Worm (Caenorhabditis elegans) whole organism, young adult: ENCODE results near the gene ctl-2.

Source experiments
- B0336.3 ChIP-seq: fragments of 200-800 bp; sonication (Bioruptor generic); IDR thresholded peaks from 2 replicates; pipeline ENCODE4 v1.3.6; 2022; ENCODE audit warnings: missing genetic modification characterization, missing compliant biosample characterization
- ccch-3 ChIP-seq: fragments of 200-800 bp; sonication (Bioruptor generic); optimal IDR thresholded peaks from 2 replicates; lab custom pipeline; 2018; ENCODE audit warnings: mild to moderate bottlenecking, missing genetic modification characterization, missing compliant biosample characterization
- dpl-1 ChIP-seq: fragments of 150-350 bp; optimal IDR thresholded peaks from 2 replicates; lab custom pipeline; 2014; ENCODE audit warnings: missing biosample characterization, missing genetic modification reagents, missing genetic modification characterization
- pha-4 ChIP-seq: fragments of 150-350 bp; sonication (generic microtip); optimal IDR thresholded peaks from 2 replicates; lab custom pipeline; 2014; ENCODE audit warnings: missing biosample characterization, missing genetic modification reagents, missing genetic modification characterization
- rec-8 ChIP-seq, 2 experiments: sonication (generic microtip); optimal IDR thresholded peaks; 2 replicates each; lab custom pipeline; 2016; ENCODE audit warnings: mild to moderate bottlenecking in 2 of 2, missing genetic modification characterization in 2 of 2, missing genetic modification reagents in 2 of 2, missing genotype in 2 of 2, missing biosample characterization in 1 of 2, missing compliant biosample characterization in 1 of 2, moderate library complexity in 1 of 2
- rpc-1 ChIP-seq, 2 experiments: fragments of 150-350 bp in 1 of 2; sonication (generic microtip) in 1 of 2; optimal IDR thresholded peaks; 2 replicates each; lab custom pipeline; 2014 to 2018; ENCODE audit warnings: missing biosample characterization in 1 of 2, missing genetic modification characterization in 1 of 2, missing genetic modification reagents in 1 of 2, missing genotype in 1 of 2
- unc-62 ChIP-seq: fragments of 150-350 bp; optimal IDR thresholded peaks from 2 replicates; lab custom pipeline; 2014; ENCODE audit warnings: missing biosample characterization, missing genetic modification reagents, missing genetic modification characterization

ce11 chrII:14256779-14257178 lies 45.0 kb downstream of the ctl-2 start, which contains the start of gene Y54G11A.19:
- TF ChIP-seq unc-62 (GFP tag; lab: Kevin White, UChicago) (no peak), B0336.3 (GFP tag; lab: Robert Waterston, UW) (no peak), ccch-3 (GFP tag; lab: Kevin White, UChicago) (no peak), pha-4 (no peak), rec-8 (tag; optimal IDR thresholded peaks at IDR 0.05; lab: Kevin White, UChicago) (no peak), dpl-1 (GFP tag; lab: Kevin White, UChicago) (no peak), rpc-1 (optimal IDR thresholded peaks at IDR 0.05; lab: Kevin White, UChicago) (no peak), rpc-1 (tag; optimal IDR thresholded peaks at IDR 0.05; lab: Kevin White, UChicago) (no peak)
